Worm (Caenorhabditis elegans) whole organism, L1 larva: ENCODE results near the gene ttbk-6.

Experiments
- F16B12.6 ChIP-seq: fragments of 150-350 bp; optimal IDR thresholded peaks from 2 replicates; lab custom pipeline; 2014; ENCODE audit warnings: missing biosample characterization, missing genetic modification characterization
- aly-2 ChIP-seq: fragments of 150-350 bp; optimal IDR thresholded peaks from 2 replicates; lab custom pipeline; 2014; ENCODE audit warnings: missing biosample characterization, missing genetic modification characterization
- blmp-1 ChIP-seq: fragments of 150-350 bp; optimal IDR thresholded peaks from 2 replicates; lab custom pipeline; 2014; ENCODE audit warnings: missing biosample characterization, missing genetic modification characterization
- ces-1 ChIP-seq: fragments of 150-350 bp; optimal IDR thresholded peaks from 2 replicates; lab custom pipeline; 2014; ENCODE audit warnings: missing biosample characterization, missing genetic modification reagents, missing genetic modification characterization
- dpl-1 ChIP-seq, 3 experiments: fragments of 150-350 bp in 2 of 3; sonication (generic microtip) in 1 of 3; optimal IDR thresholded peaks; 2 replicates each; lab custom pipeline; 2014 to 2017; ENCODE audit warnings: missing biosample characterization in 3 of 3, missing genetic modification characterization in 3 of 3, missing genetic modification reagents in 3 of 3
- efl-1 ChIP-seq, 4 experiments: fragments of 150-350 bp; optimal IDR thresholded peaks in 3 of 4; peaks in 1 of 4; 1 replicate in 1 of 4; 2 replicates in 3 of 4; lab custom pipeline; 2014; ENCODE audit warnings: missing biosample characterization in 2 of 4, missing genetic modification characterization in 2 of 4, missing genetic modification reagents in 2 of 4
- egl-27 ChIP-seq, 2 experiments: fragments of 150-350 bp in 1 of 2; sonication (generic microtip); optimal IDR thresholded peaks; 3 replicates each; lab custom pipeline; 2017 to 2018; ENCODE audit warnings: missing biosample characterization in 2 of 2, missing genetic modification characterization in 2 of 2, missing genetic modification reagents in 2 of 2
- elt-3 ChIP-seq, 6 experiments: fragments of 150-350 bp in 1 of 6; sonication (generic microtip); optimal IDR thresholded peaks; 2 replicates each; lab custom pipeline; 2017 to 2018; ENCODE audit warnings: missing biosample characterization in 6 of 6, missing genetic modification characterization in 6 of 6, inconsistent platforms in 1 of 6
- ets-5 ChIP-seq: fragments of 200-800 bp; sonication (Bioruptor generic); IDR thresholded peaks from 2 replicates; pipeline ENCODE4 v1.3.6; 2022; ENCODE audit warnings: missing genetic modification characterization, missing compliant biosample characterization
- fkh-4 ChIP-seq: sonication (generic microtip); optimal IDR thresholded peaks from 2 replicates; lab custom pipeline; 2016; ENCODE audit warnings: missing compliant biosample characterization, missing genetic modification characterization, borderline replicate concordance
- fkh-8 ChIP-seq: sonication (generic microtip); optimal IDR thresholded peaks from 2 replicates; lab custom pipeline; 2016; ENCODE audit warnings: mild to moderate bottlenecking, missing genetic modification characterization, missing compliant biosample characterization
- grh-1 ChIP-seq: fragments of 200-800 bp; sonication (Bioruptor generic); IDR thresholded peaks from 2 replicates; pipeline ENCODE4 v1.3.6; 2022; ENCODE audit warnings: missing genetic modification reagents, missing genetic modification characterization, missing compliant biosample characterization
- hpl-2 ChIP-seq: fragments of 150-350 bp; optimal IDR thresholded peaks from 2 replicates; lab custom pipeline; 2014; ENCODE audit warnings: missing biosample characterization, missing genetic modification reagents, missing genetic modification characterization
- irx-1 ChIP-seq: sonication (generic microtip); optimal IDR thresholded peaks from 2 replicates; lab custom pipeline; 2016; ENCODE audit warnings: missing genetic modification characterization, missing compliant biosample characterization
- lin-14 ChIP-seq: fragments of 200-800 bp; sonication (Bioruptor generic); optimal IDR thresholded peaks from 2 replicates; lab custom pipeline; 2018; ENCODE audit warnings: mild to moderate bottlenecking, missing genetic modification characterization, moderate library complexity, missing compliant biosample characterization
- mdl-1 ChIP-seq, 2 experiments: fragments of 150-350 bp; optimal IDR thresholded peaks; 2 replicates each; lab custom pipeline; 2014 to 2017; ENCODE audit warnings: missing biosample characterization in 2 of 2, missing genetic modification characterization in 2 of 2, inconsistent platforms in 1 of 2
- mep-1 ChIP-seq: fragments of 150-350 bp; optimal IDR thresholded peaks from 2 replicates; lab custom pipeline; 2014; ENCODE audit warnings: missing biosample characterization, missing genetic modification characterization
- nhr-19 ChIP-seq: fragments of 200-800 bp; sonication (Bioruptor generic); conservative IDR thresholded peaks from 2 replicates; pipeline ENCODE4 v1.3.6; 2022; ENCODE audit warnings: missing genetic modification characterization, missing compliant biosample characterization
- nhr-20 ChIP-seq: sonication (generic microtip); optimal IDR thresholded peaks from 2 replicates; lab custom pipeline; 2016; ENCODE audit warnings: mild to moderate bottlenecking, missing genetic modification characterization, missing compliant biosample characterization
- nhr-28 ChIP-seq: fragments of 150-350 bp; optimal IDR thresholded peaks from 2 replicates; lab custom pipeline; 2014; ENCODE audit warnings: missing biosample characterization, missing genetic modification characterization
- nhr-71 ChIP-seq: sonication (generic microtip); optimal IDR thresholded peaks from 2 replicates; lab custom pipeline; 2016; ENCODE audit warnings: mild to moderate bottlenecking, missing genetic modification characterization, moderate library complexity, missing compliant biosample characterization
- nhr-76 ChIP-seq: sonication (generic microtip); optimal IDR thresholded peaks from 2 replicates; lab custom pipeline; 2017; ENCODE audit warnings: missing biosample characterization, missing genetic modification characterization
- nhr-77 ChIP-seq: fragments of 150-350 bp; optimal IDR thresholded peaks from 2 replicates; lab custom pipeline; 2014; ENCODE audit warnings: missing biosample characterization, missing genetic modification characterization
- nhr-85 ChIP-seq: sonication (generic microtip); peaks from one replicate; lab custom pipeline; 2016; ENCODE audit warnings: missing genetic modification characterization, inconsistent platforms, missing compliant biosample characterization
- pag-3 ChIP-seq: sonication (generic microtip); optimal IDR thresholded peaks from 2 replicates; lab custom pipeline; 2017; ENCODE audit warnings: missing genetic modification characterization, mild to moderate bottlenecking, missing compliant biosample characterization, antibody characterized with exemption, borderline replicate concordance; ENCODE audit not compliant: insufficient read depth
- snpc-4 ChIP-seq: fragments of 150-350 bp; optimal IDR thresholded peaks from 2 replicates; lab custom pipeline; 2014; ENCODE audit warnings: missing biosample characterization, missing genetic modification characterization
- snu-23 ChIP-seq: sonication (generic microtip); optimal IDR thresholded peaks from 2 replicates; lab custom pipeline; 2016; ENCODE audit warnings: missing genetic modification characterization, missing compliant biosample characterization
- swsn-7 ChIP-seq: sonication (generic microtip); optimal IDR thresholded peaks from 2 replicates; lab custom pipeline; 2016; ENCODE audit warnings: missing genetic modification characterization, missing compliant biosample characterization
- tbx-2 ChIP-seq: sonication (generic microtip); optimal IDR thresholded peaks from 2 replicates; lab custom pipeline; 2016; ENCODE audit warnings: missing genetic modification characterization, missing compliant biosample characterization
- tlp-1 ChIP-seq: fragments of 150-350 bp; optimal IDR thresholded peaks from 2 replicates; lab custom pipeline; 2014; ENCODE audit warnings: missing biosample characterization, missing genetic modification characterization
- unc-86 ChIP-seq: sonication (generic microtip); optimal IDR thresholded peaks from 2 replicates; lab custom pipeline; 2016; ENCODE audit warnings: missing genetic modification characterization, missing compliant biosample characterization
- zip-4 ChIP-seq: fragments of 200-800 bp; sonication (Bioruptor generic); optimal IDR thresholded peaks from 2 replicates; lab custom pipeline; 2018; ENCODE audit warnings: mild to moderate bottlenecking, missing genetic modification characterization, moderate library complexity, missing compliant biosample characterization
- ztf-11 ChIP-seq, 2 experiments: sonication (generic microtip); optimal IDR thresholded peaks; 2 replicates each; lab custom pipeline; 2016 to 2017; ENCODE audit warnings: missing genetic modification characterization in 2 of 2, missing biosample characterization in 1 of 2, missing compliant biosample characterization in 1 of 2

The ttbk-6 gene

ce11 chrIII:5081573-5081823 lies 7.0 kb downstream of the ttbk-6 start, which contains the start of gene cox-6A:
Gene cox-6A (plus strand): TSS chrIII:5081724.
- TF ChIP-seq nhr-28 (tag; lab: Kevin White, UChicago), result no peak
- no peak for TF ChIP-seq nhr-76 (tag; lab: Kevin White, UChicago)
- TF ChIP-seq blmp-1 (tag; lab: Kevin White, UChicago), result no peak
- TF ChIP-seq ets-5 (GFP tag; lab: Robert Waterston, UW), result no peak
- TF ChIP-seq nhr-20, result no peak

- TF ChIP-seq efl-1 (optimal IDR thresholded peaks at IDR 0.05; lab: Kevin White, UChicago) (no peak), efl-1 (GFP tag; optimal IDR thresholded peaks at IDR 0.05 in 1 of 2; lab: Kevin White, UChicago) (peak in 1 of 2 experiments; percentile 42), nhr-85 (tag; lab: Kevin White, UChicago) (peak; percentile 44), ces-1 (GFP tag; lab: Kevin White, UChicago) (no peak)
Measured at ce11 chrIII:5083304-5083703, 8.8 kb downstream of the ttbk-6 start.

ce11 chrIII:5085529-5085928 lies 11.0 kb downstream of the ttbk-6 start, which contains the start of gene cah-1:
Gene cah-1 (minus strand): TSS chrIII:5085629.
- no peak for TF ChIP-seq pag-3 (tag; lab: Kevin White, UChicago)
- peak; percentile 15 for TF ChIP-seq unc-86
- no peak for TF ChIP-seq efl-1 (optimal IDR thresholded peaks at IDR 0.05; lab: Kevin White, UChicago)
- TF ChIP-seq efl-1 (GFP tag; optimal IDR thresholded peaks at IDR 0.05 in 1 of 2; lab: Kevin White, UChicago), result peak in 1 of 2 experiments; percentile 19
- peak; percentile 11 for TF ChIP-seq lin-14 (GFP tag; lab: Kevin White, UChicago)

- TF ChIP-seq aly-2 (tag; lab: Kevin White, UChicago) (no peak), ztf-11 (tag; optimal IDR thresholded peaks at IDR 0.05; lab: Kevin White, UChicago) (no peak), hpl-2 (GFP tag; lab: Kevin White, UChicago) (no peak), nhr-28 (tag; lab: Kevin White, UChicago) (no peak), nhr-85 (tag; lab: Kevin White, UChicago) (peak; percentile 49), mdl-1 (tag; optimal IDR thresholded peaks at IDR 0.05; lab: Kevin White, UChicago) (no peak), zip-4 (GFP tag; lab: Kevin White, UChicago) (no peak), pag-3 (tag; lab: Kevin White, UChicago) (no peak), snpc-4 (tag; lab: Kevin White, UChicago) (no peak), egl-27 (tag; optimal IDR thresholded peaks at IDR 0.05; lab: Kevin White, UChicago) (no peak), efl-1 (optimal IDR thresholded peaks at IDR 0.05; lab: Kevin White, UChicago) (no peak), efl-1 (GFP tag; optimal IDR thresholded peaks at IDR 0.05 in 1 of 2; lab: Kevin White, UChicago) (peak in 1 of 2 experiments; percentile 44), tbx-2 (tag; lab: Kevin White, UChicago) (no peak), nhr-71 (tag; lab: Kevin White, UChicago) (peak; percentile 36), snu-23 (GFP tag; lab: Kevin White, UChicago) (peak; percentile 15), nhr-77 (tag; lab: Kevin White, UChicago) (no peak), nhr-19 (peak; percentile 73), fkh-4 (tag; lab: Kevin White, UChicago) (no peak), grh-1 (GFP tag; lab: Robert Waterston, UW) (no peak), F16B12.6 (no peak), mep-1 (tag; lab: Kevin White, UChicago) (no peak), dpl-1 (GFP tag; optimal IDR thresholded peaks at IDR 0.05; lab: Kevin White, UChicago) (no peak), lin-14 (GFP tag; lab: Kevin White, UChicago) (peak; percentile 32), nhr-20 (peak; percentile 32), irx-1 (no peak), elt-3 (tag; optimal IDR thresholded peaks at IDR 0.05; lab: Kevin White, UChicago) (peak in 5 of 6 experiments; percentile 30 to 75 (median 33)), tlp-1 (tag; lab: Kevin White, UChicago) (no peak), blmp-1 (tag; lab: Kevin White, UChicago) (peak; percentile 25), swsn-7 (tag; lab: Kevin White, UChicago) (no peak), fkh-8 (tag; lab: Kevin White, UChicago) (no peak)
- TF ChIP-seq, all 84 proteins: peak for 9
Measured at ce11 chrIII:5089489-5089888, 15.0 kb downstream of the ttbk-6 start.
